Worm (Caenorhabditis elegans): ENCODE results near the gene rep-1.
A peak's percentile ranks its signal among the peaks of the same experiment; 100 is the strongest.

Gene rep-1

DNA sequence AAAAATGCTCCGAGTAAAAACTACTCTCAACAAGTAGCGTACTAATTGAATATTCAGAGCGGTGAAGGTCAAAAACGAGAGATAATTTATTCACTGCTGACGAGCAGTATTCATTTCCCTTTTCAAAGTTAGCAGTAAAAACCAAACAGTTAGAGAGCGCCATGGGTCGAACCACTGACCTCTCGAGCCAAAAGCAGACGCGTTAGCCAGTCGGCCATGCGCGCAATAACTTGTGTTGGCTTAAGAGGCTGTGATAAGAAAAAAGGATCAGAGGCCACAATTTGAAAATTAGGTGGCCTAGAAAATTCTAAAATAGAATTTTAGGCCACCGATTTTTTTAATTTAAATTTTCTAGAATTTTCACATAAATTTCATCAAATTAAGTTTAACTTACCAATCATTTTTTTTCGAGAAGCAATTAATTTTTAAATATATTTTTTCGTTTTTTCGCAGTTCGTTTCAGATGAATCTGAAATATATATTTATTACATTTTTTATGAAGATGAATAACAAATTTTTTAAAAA, 30.6 kb downstream of the rep-1 start, which contains the start of gene sms-3 (continued):
- TF ChIP-seq tbx-9 (tag; optimal IDR thresholded peaks at IDR 0.05; ENCODE audit: borderline replicate concordance) (no peak), dpl-1 (GFP tag; optimal IDR thresholded peaks at IDR 0.05) (no peak), snpc-1.1 (tag; optimal IDR thresholded peaks at IDR 0.05; ENCODE audit: insufficient read depth) (no peak), fkh-3 (tag; optimal IDR thresholded peaks at IDR 0.05) (peak; percentile 30), hlh-12 (tag; optimal IDR thresholded peaks at IDR 0.05) (peak; percentile 63), egrh-3 (GFP tag; IDR thresholded peaks at IDR 0.05) (no peak), cebp-1 (GFP tag; IDR thresholded peaks at IDR 0.05) (0 out of 2 replicates have a peak, but pooled peaks have one; percentile 32), cebp-1 (tag; optimal IDR thresholded peaks at IDR 0.05) (peak; percentile 52), D2030.7 (GFP tag; IDR thresholded peaks at IDR 0.05) (peak; percentile 76), ceh-27 (GFP tag; optimal IDR thresholded peaks at IDR 0.05) (peak; percentile 0), unc-130 (GFP tag; optimal IDR thresholded peaks at IDR 0.05) (peak; percentile 66), bed-1 (GFP tag; IDR thresholded peaks at IDR 0.05) (no peak), rcor-1 (GFP tag; IDR thresholded peaks at IDR 0.05) (no peak), F55B11.4 (tag; optimal IDR thresholded peaks at IDR 0.05; ENCODE audit: borderline replicate concordance, insufficient read depth) (no peak), attf-3 (GFP tag; conservative IDR thresholded peaks at IDR 0.05) (0 out of 2 replicates have a peak, but pooled peaks have one; percentile 27), efl-1 (GFP tag; optimal IDR thresholded peaks at IDR 0.05) (no peak), rec-8 (tag; optimal IDR thresholded peaks at IDR 0.05) (peak; percentile 64 to 82), ceh-40 (GFP tag; IDR thresholded peaks at IDR 0.05) (peak; percentile 39; the same call in 1 of the 2 replicates), attf-5 (GFP tag; optimal IDR thresholded peaks at IDR 0.05) (peak; percentile 24), die-1 (tag; optimal IDR thresholded peaks at IDR 0.05) (peak; percentile 85), somi-1 (GFP tag; optimal IDR thresholded peaks at IDR 0.05) (peak; percentile 3), F23B12.7 (tag; optimal IDR thresholded peaks at IDR 0.05; ENCODE audit: insufficient read depth) (peak; percentile 32), nfya-1 (tag; optimal IDR thresholded peaks at IDR 0.05; ENCODE audit: borderline replicate concordance, insufficient read depth) (no peak), him-1 (tag; optimal IDR thresholded peaks at IDR 0.05) (peak; percentile 71), lsl-1 (GFP tag; optimal IDR thresholded peaks at IDR 0.05) (peak; percentile 61), Y56A3A.18 (GFP tag; IDR thresholded peaks at IDR 0.05) (0 out of 2 replicates have a peak, but pooled peaks have one; percentile 53), F39B2.1 (GFP tag; IDR thresholded peaks at IDR 0.05) (no peak), lir-1 (GFP tag; conservative IDR thresholded peaks at IDR 0.05) (peak; percentile 16; the same call in 1 of the 2 replicates), repo-1 (tag; optimal IDR thresholded peaks at IDR 0.05) (no peak), lin-40 (tag; optimal IDR thresholded peaks at IDR 0.05) (no peak), B0336.3 (GFP tag; IDR thresholded peaks at IDR 0.05) (0 out of 2 replicates have a peak, but pooled peaks have one; percentile 17), cebp-2 (GFP tag; IDR thresholded peaks at IDR 0.05) (no peak), dpff-1 (tag; optimal IDR thresholded peaks at IDR 0.05) (no peak), attf-6 (GFP tag; IDR thresholded peaks at IDR 0.05) (no peak), egl-44 (GFP tag; IDR thresholded peaks at IDR 0.05) (peak; percentile 67; the same call in 1 of the 2 replicates), ceh-79 (tag; optimal IDR thresholded peaks at IDR 0.05) (no peak), snpc-4 (GFP tag; optimal IDR thresholded peaks at IDR 0.05) (peak; percentile 50), snpc-4 (tag; optimal IDR thresholded peaks at IDR 0.05) (peak in 1 of 4 experiments; percentile 13), ztf-6 (GFP tag; IDR thresholded peaks at IDR 0.05) (no peak), lag-1 (GFP tag; IDR thresholded peaks at IDR 0.05) (no peak), ceh-91 (GFP tag; IDR thresholded peaks at IDR 0.05) (peak; percentile 31; the same call in 1 of the 2 replicates), F10E7.11 (tag; optimal IDR thresholded peaks at IDR 0.05) (no peak), lin-35 (GFP tag; optimal IDR thresholded peaks at IDR 0.05) (peak in 1 of 3 experiments; percentile 29), mxl-1 (tag; optimal IDR thresholded peaks at IDR 0.05) (peak; percentile 59), pha-4 (tag; optimal IDR thresholded peaks at IDR 0.05) (no peak), akir-1 (GFP tag; optimal IDR thresholded peaks at IDR 0.05) (no peak), Y79H2A.3 (GFP tag; conservative IDR thresholded peaks at IDR 0.05) (no peak)

Measured in whole organism, young adult.